Worm (Caenorhabditis elegans): ENCODE results near the gene col-127.

DNA sequence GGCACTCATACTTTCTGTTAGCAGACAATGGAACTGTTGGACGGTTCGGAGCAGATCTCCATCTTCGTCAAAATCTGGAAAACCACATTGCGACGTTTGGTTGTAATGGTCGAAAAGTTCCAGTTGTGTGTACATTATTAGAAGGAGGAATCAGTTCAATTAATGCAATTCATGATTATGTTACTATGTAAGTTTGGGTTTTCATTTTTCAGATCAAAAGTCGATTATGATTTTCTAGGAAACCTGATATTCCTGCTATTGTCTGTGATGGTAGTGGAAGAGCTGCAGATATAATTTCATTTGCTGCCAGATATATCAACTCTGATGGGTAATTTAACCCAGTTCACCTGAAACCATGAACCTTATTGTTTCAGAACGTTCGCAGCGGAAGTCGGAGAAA, 10.0 kb upstream of the col-127 start:
- TF ChIP-seq unc-62 (GFP tag; optimal IDR thresholded peaks at IDR 0.05) (no peak), flh-1 (GFP tag; optimal IDR thresholded peaks at IDR 0.05) (no peak), nhr-12 (tag; optimal IDR thresholded peaks at IDR 0.05) (no peak), ham-2 (GFP tag; optimal IDR thresholded peaks at IDR 0.05) (no peak), elt-3 (tag; optimal IDR thresholded peaks at IDR 0.05) (no peak), lin-13 (tag; optimal IDR thresholded peaks at IDR 0.05) (no peak), hlh-1 (tag; optimal IDR thresholded peaks at IDR 0.05) (no peak), blmp-1 (tag; optimal IDR thresholded peaks at IDR 0.05) (no peak)

Measured in whole organism, mixed stage, embryonic.